Worm (Caenorhabditis elegans) whole organism, L4/young adult: ENCODE data around the gene F28E10.4.

Source experiments
- W03F9.2 ChIP-seq: fragments of 150-350 bp; optimal IDR thresholded peaks from 2 replicates; lab custom pipeline; 2014; ENCODE audit warnings: missing biosample characterization, missing genetic modification characterization
- dao-5 ChIP-seq: sonication (generic microtip); optimal IDR thresholded peaks from 2 replicates; lab custom pipeline; 2016; ENCODE audit warnings: missing genotype, missing genetic modification characterization, moderate library complexity, missing compliant biosample characterization
- him-1 ChIP-seq: sonication (generic microtip); optimal IDR thresholded peaks from 2 replicates; lab custom pipeline; 2016; ENCODE audit warnings: missing genotype, missing genetic modification reagents, missing genetic modification characterization, missing compliant biosample characterization

- no peak for TF ChIP-seq dao-5 (tag; lab: Kevin White, UChicago)
- peak; percentile 62 for TF ChIP-seq him-1 (tag; lab: Kevin White, UChicago)
- TF ChIP-seq W03F9.2 (tag; lab: Kevin White, UChicago): no peak
Measured at ce11 chrIV:4570599-4570998, 3.4 kb upstream of the F28E10.4 start.
